Worm (Caenorhabditis elegans) whole organism, late embryonic: Measurements from ENCODE around the gene folr-1.

Experiments
- C08G9.2 ChIP-seq: sonication (generic microtip); optimal IDR thresholded peaks from 2 replicates; lab custom pipeline; 2016; ENCODE audit warnings: mild to moderate bottlenecking, missing genetic modification characterization, moderate library complexity, missing compliant biosample characterization
- K02D7.2 ChIP-seq: sonication (generic microtip); optimal IDR thresholded peaks from 2 replicates; lab custom pipeline; 2017; ENCODE audit warnings: mild to moderate bottlenecking, missing genetic modification characterization, missing compliant biosample characterization
- T23F11.4 ChIP-seq: fragments of 200-800 bp; sonication (Bioruptor generic); optimal IDR thresholded peaks from 2 replicates; lab custom pipeline; 2018; ENCODE audit warnings: mild to moderate bottlenecking, missing genetic modification characterization, missing compliant biosample characterization
- ahr-1 ChIP-seq: sonication (generic microtip); optimal IDR thresholded peaks from 2 replicates; lab custom pipeline; 2016; ENCODE audit warnings: missing genetic modification characterization, missing compliant biosample characterization
- ama-1 ChIP-seq: fragments of 150-350 bp; optimal IDR thresholded peaks from 2 replicates; lab custom pipeline; 2014
- ceh-18 ChIP-seq: sonication (generic microtip); optimal IDR thresholded peaks from 2 replicates; lab custom pipeline; 2016; ENCODE audit warnings: missing genetic modification characterization, missing compliant biosample characterization
- ceh-2 ChIP-seq: sonication (generic microtip); optimal IDR thresholded peaks from 2 replicates; lab custom pipeline; 2016; ENCODE audit warnings: missing genotype, missing genetic modification characterization, missing compliant biosample characterization
- ceh-22 ChIP-seq: sonication (generic microtip); optimal IDR thresholded peaks from 2 replicates; lab custom pipeline; 2017; ENCODE audit warnings: missing biosample characterization, missing genetic modification characterization
- ceh-24 ChIP-seq: sonication (generic microtip); optimal IDR thresholded peaks from 2 replicates; lab custom pipeline; 2016; ENCODE audit warnings: mild to moderate bottlenecking, missing genetic modification characterization, missing compliant biosample characterization
- ceh-31 ChIP-seq: sonication (generic microtip); optimal IDR thresholded peaks from 2 replicates; lab custom pipeline; 2016; ENCODE audit warnings: missing genetic modification characterization, missing compliant biosample characterization
- ceh-6 ChIP-seq: fragments of 200-800 bp; sonication (Bioruptor generic); optimal IDR thresholded peaks from 2 replicates; lab custom pipeline; 2018; ENCODE audit warnings: mild to moderate bottlenecking, missing genetic modification characterization, missing compliant biosample characterization
- che-1 ChIP-seq: sonication (generic microtip); optimal IDR thresholded peaks from 2 replicates; lab custom pipeline; 2016; ENCODE audit warnings: mild to moderate bottlenecking, missing genetic modification characterization, missing compliant biosample characterization
- dmd-4 ChIP-seq: sonication (generic microtip); optimal IDR thresholded peaks from 2 replicates; lab custom pipeline; 2016; ENCODE audit warnings: borderline replicate concordance, missing genetic modification characterization, missing compliant biosample characterization
- dve-1 ChIP-seq: sonication (generic microtip); optimal IDR thresholded peaks from 2 replicates; lab custom pipeline; 2017; ENCODE audit warnings: antibody characterized with exemption, mild to moderate bottlenecking, missing genetic modification characterization, missing compliant biosample characterization
- elt-2 ChIP-seq: sonication (generic microtip); optimal IDR thresholded peaks from 2 replicates; lab custom pipeline; 2016; ENCODE audit warnings: missing genetic modification reagents, missing genetic modification characterization, missing compliant biosample characterization
- ets-4 ChIP-seq: sonication (generic microtip); optimal IDR thresholded peaks from 2 replicates; lab custom pipeline; 2016; ENCODE audit warnings: missing genetic modification characterization, missing compliant biosample characterization
- eyg-1 ChIP-seq: sonication (generic microtip); optimal IDR thresholded peaks from 2 replicates; lab custom pipeline; 2016; ENCODE audit warnings: missing genotype, missing genetic modification characterization, missing compliant biosample characterization
- fax-1 ChIP-seq: sonication (generic microtip); optimal IDR thresholded peaks from 2 replicates; lab custom pipeline; 2016; ENCODE audit warnings: missing genotype, missing genetic modification characterization, missing compliant biosample characterization
- fkh-10 ChIP-seq: fragments of 150-350 bp; optimal IDR thresholded peaks from 2 replicates; lab custom pipeline; 2014; ENCODE audit warnings: missing biosample characterization, missing genetic modification reagents, missing genetic modification characterization
- fkh-6 ChIP-seq: sonication (generic microtip); optimal IDR thresholded peaks from 2 replicates; lab custom pipeline; 2016; ENCODE audit warnings: missing genetic modification characterization, missing compliant biosample characterization
- hlh-6 ChIP-seq: sonication (generic microtip); optimal IDR thresholded peaks from 2 replicates; lab custom pipeline; 2016; ENCODE audit warnings: missing genotype, missing genetic modification characterization, missing compliant biosample characterization
- madf-2 ChIP-seq: sonication (generic microtip); optimal IDR thresholded peaks from 2 replicates; lab custom pipeline; 2017; ENCODE audit warnings: missing genetic modification characterization, missing compliant biosample characterization
- mec-3 ChIP-seq: sonication (generic microtip); optimal IDR thresholded peaks from 2 replicates; lab custom pipeline; 2016; ENCODE audit warnings: borderline replicate concordance, missing genetic modification characterization, missing compliant biosample characterization
- nfya-1 ChIP-seq: sonication (generic microtip); optimal IDR thresholded peaks from 2 replicates; lab custom pipeline; 2017; ENCODE audit warnings: missing genetic modification characterization, mild to moderate bottlenecking, missing compliant biosample characterization, antibody characterized with exemption, moderate library complexity
- nhr-232 ChIP-seq: sonication (generic microtip); optimal IDR thresholded peaks from 2 replicates; lab custom pipeline; 2016; ENCODE audit warnings: missing genetic modification characterization, missing compliant biosample characterization
- pag-3 ChIP-seq: sonication (generic microtip); optimal IDR thresholded peaks from 2 replicates; lab custom pipeline; 2016; ENCODE audit warnings: missing compliant biosample characterization, missing genetic modification characterization, borderline replicate concordance
- pat-9 ChIP-seq: fragments of 200-800 bp; sonication (Bioruptor generic); optimal IDR thresholded peaks from 2 replicates; lab custom pipeline; 2018; ENCODE audit warnings: mild to moderate bottlenecking, missing genetic modification characterization, moderate library complexity, missing compliant biosample characterization
- pax-1 ChIP-seq: fragments of 150-350 bp; optimal IDR thresholded peaks from 2 replicates; lab custom pipeline; 2014; ENCODE audit warnings: missing biosample characterization, missing genetic modification characterization
- pha-2 ChIP-seq: sonication (generic microtip); optimal IDR thresholded peaks from 2 replicates; lab custom pipeline; 2017; ENCODE audit warnings: mild to moderate bottlenecking, missing genetic modification characterization, missing compliant biosample characterization
- pros-1 ChIP-seq: fragments of 150-350 bp; optimal IDR thresholded peaks from 2 replicates; lab custom pipeline; 2014; ENCODE audit warnings: missing biosample characterization, missing genetic modification reagents, missing genetic modification characterization
- ref-2 ChIP-seq: sonication (generic microtip); optimal IDR thresholded peaks from 2 replicates; lab custom pipeline; 2016; ENCODE audit warnings: missing genetic modification characterization, missing compliant biosample characterization
- rnt-1 ChIP-seq: sonication (generic microtip); optimal IDR thresholded peaks from 2 replicates; lab custom pipeline; 2016; ENCODE audit warnings: missing genetic modification characterization, missing compliant biosample characterization
- sdc-2 ChIP-seq: sonication (generic microtip); optimal IDR thresholded peaks from 2 replicates; lab custom pipeline; 2016; ENCODE audit warnings: missing genotype, missing genetic modification characterization, missing compliant biosample characterization
- unc-42 ChIP-seq: sonication (generic microtip); optimal IDR thresholded peaks from 2 replicates; lab custom pipeline; 2016; ENCODE audit warnings: missing genotype, missing genetic modification characterization, missing compliant biosample characterization
- unc-86 ChIP-seq: sonication (generic microtip); optimal IDR thresholded peaks from 2 replicates; lab custom pipeline; 2016; ENCODE audit warnings: missing genetic modification characterization, missing compliant biosample characterization

Gene folr-1

ce11 chrX:9940524-9940923, 21.4 kb downstream of the folr-1 start:
- TF ChIP-seq madf-2 (tag; lab: Kevin White, UChicago), result no peak

DNA sequence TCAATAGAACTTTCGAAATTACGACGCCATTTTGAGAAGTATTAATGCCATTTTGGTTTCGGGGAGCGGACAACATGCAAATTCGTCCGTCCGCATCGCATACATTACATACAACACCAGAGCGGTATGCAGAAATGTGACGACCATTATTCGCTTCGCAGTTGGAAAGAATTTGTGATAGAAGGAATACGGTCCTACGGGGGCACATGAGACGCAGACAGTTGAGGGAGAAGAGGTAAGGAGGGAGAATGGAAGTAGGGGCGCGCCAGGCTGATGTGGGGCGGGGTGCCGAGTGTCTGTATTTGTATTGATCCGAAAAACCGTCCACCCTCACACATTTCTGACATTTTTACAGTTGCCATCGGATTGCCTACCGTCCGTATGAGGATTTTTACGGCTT, 22.3 kb downstream of the folr-1 start:
- no peak for TF ChIP-seq rnt-1 (tag; lab: Kevin White, UChicago)
- peak; percentile 55 for TF ChIP-seq ref-2
- peak; percentile 32 for TF ChIP-seq ceh-31 (tag; lab: Kevin White, UChicago)
- peak; percentile 23 for TF ChIP-seq hlh-6 (tag; lab: Kevin White, UChicago)
- TF ChIP-seq pros-1 (tag; lab: Kevin White, UChicago), result peak; percentile 19
- TF ChIP-seq, all 69 proteins: peak for 4

ce11 chrX:9948528-9948927, 29.4 kb downstream of the folr-1 start:
- TF ChIP-seq pax-1 (tag; lab: Kevin White, UChicago), result no peak
- no peak for TF ChIP-seq nhr-232 (tag; lab: Kevin White, UChicago)
- TF ChIP-seq ceh-6 (GFP tag; lab: Kevin White, UChicago), result no peak
- TF ChIP-seq K02D7.2 (tag; lab: Kevin White, UChicago), result no peak
- TF ChIP-seq rnt-1 (tag; lab: Kevin White, UChicago), result no peak
- no peak for TF ChIP-seq fax-1 (tag; lab: Kevin White, UChicago)
- no peak for TF ChIP-seq mec-3 (tag; lab: Kevin White, UChicago)
- no peak for TF ChIP-seq unc-86
- no peak for TF ChIP-seq dve-1 (tag; lab: Kevin White, UChicago)
- TF ChIP-seq pat-9 (tag; lab: Kevin White, UChicago), result no peak
- TF ChIP-seq hlh-6 (tag; lab: Kevin White, UChicago), result no peak
- no peak for TF ChIP-seq ceh-2 (tag; lab: Kevin White, UChicago)

- no peak for TF ChIP-seq che-1 (tag; lab: Kevin White, UChicago)
- no peak for TF ChIP-seq fkh-6 (tag; lab: Kevin White, UChicago)
- no peak for TF ChIP-seq ama-1 (lab: Kevin White, UChicago)
- no peak for TF ChIP-seq eyg-1 (tag; lab: Kevin White, UChicago)
- TF ChIP-seq dmd-4 (tag; lab: Kevin White, UChicago), result no peak
- no peak for TF ChIP-seq mec-3 (tag; lab: Kevin White, UChicago)
- no peak for TF ChIP-seq fkh-10 (GFP tag; lab: Kevin White, UChicago)
- no peak for TF ChIP-seq T23F11.4
- no peak for TF ChIP-seq pag-3 (tag; lab: Kevin White, UChicago)
- TF ChIP-seq unc-42, result no peak
Observed at ce11 chrX:9948963-9949362, 29.9 kb downstream of the folr-1 start, which contains the start of gene nas-37. TSS of gene nas-37 (minus strand) at chrX:9949063.

DNA sequence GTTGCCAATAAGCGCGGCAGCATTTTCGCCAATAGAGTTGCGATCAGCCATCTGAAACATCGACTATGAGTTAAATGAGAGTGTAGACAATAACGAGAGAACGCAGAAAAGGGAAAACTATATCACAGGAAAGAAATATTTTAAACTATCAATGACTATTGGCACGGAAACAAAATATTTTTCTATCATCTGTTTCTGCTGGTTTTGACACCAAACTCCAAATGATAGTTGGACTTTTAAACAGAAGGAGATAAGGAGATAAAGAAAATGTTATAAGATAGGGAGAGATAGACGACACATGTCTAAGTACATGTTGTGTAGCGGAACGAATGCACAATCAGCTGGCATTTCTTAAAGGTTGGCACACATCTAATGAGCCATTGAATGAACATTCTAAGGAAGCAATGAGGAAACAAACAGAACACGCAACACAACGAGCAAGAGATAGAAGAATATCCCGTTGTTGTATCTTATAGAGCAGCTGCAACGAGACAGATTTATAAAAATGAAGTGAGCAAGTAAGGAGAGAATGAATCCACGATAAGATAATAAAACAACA, 35.5 kb downstream of the folr-1 start, which contains the start of gene cysl-1:
Gene cysl-1 (minus strand): TSS at position 51 of the 559 bp plus-strand sequence.
- no peak for TF ChIP-seq ahr-1 (tag; lab: Kevin White, UChicago)
- no peak for TF ChIP-seq ceh-31 (tag; lab: Kevin White, UChicago)
- TF ChIP-seq fkh-10 (GFP tag; lab: Kevin White, UChicago), result no peak
- no peak for TF ChIP-seq ceh-22
- TF ChIP-seq hlh-6 (tag; lab: Kevin White, UChicago), result no peak
- TF ChIP-seq pros-1 (tag; lab: Kevin White, UChicago), result no peak
- no peak for TF ChIP-seq ceh-18
- TF ChIP-seq unc-42, result peak; percentile 47
- TF ChIP-seq ceh-24 (tag; lab: Kevin White, UChicago), result no peak
- TF ChIP-seq che-1 (tag; lab: Kevin White, UChicago), result no peak
- peak; percentile 21 for TF ChIP-seq rnt-1 (tag; lab: Kevin White, UChicago)
- TF ChIP-seq C08G9.2 (tag; lab: Kevin White, UChicago), result no peak
- peak; percentile 29 for TF ChIP-seq elt-2 (tag; lab: Kevin White, UChicago)
- TF ChIP-seq T23F11.4, result no peak
- no peak for TF ChIP-seq unc-86
- TF ChIP-seq pha-2, result no peak
- TF ChIP-seq sdc-2 (tag; lab: Kevin White, UChicago), result no peak
- TF ChIP-seq ets-4 (tag; lab: Kevin White, UChicago), result no peak
- TF ChIP-seq nfya-1 (tag; lab: Kevin White, UChicago), result peak; percentile 9
